Worm (Caenorhabditis elegans): Measurements from ENCODE around the gene F15E6.4.

F15E6.4 gene

ce11 chrIV:4291174-4291573 is at the start of gene F15E6.4:
Gene F15E6.4 (plus strand): TSS chrIV:4291474.
- no peak for TF ChIP-seq ztf-4 (tag; optimal IDR thresholded peaks at IDR 0.05)
- no peak for TF ChIP-seq fkh-2 (tag; optimal IDR thresholded peaks at IDR 0.05)
- TF ChIP-seq nhr-237 (tag; optimal IDR thresholded peaks at IDR 0.05) = no peak
- TF ChIP-seq pha-4 (tag; optimal IDR thresholded peaks at IDR 0.05) = no peak
- no peak for TF ChIP-seq snpc-4 (tag; optimal IDR thresholded peaks at IDR 0.05)
- no peak for TF ChIP-seq lsy-12 (tag; optimal IDR thresholded peaks at IDR 0.05)
- TF ChIP-seq nhr-11 (tag; optimal IDR thresholded peaks at IDR 0.05) = no peak
- no peak for TF ChIP-seq ztf-11 (tag; optimal IDR thresholded peaks at IDR 0.05)

- TF ChIP-seq nhr-77 (tag; optimal IDR thresholded peaks at IDR 0.05) (no peak), lin-15B (tag; optimal IDR thresholded peaks at IDR 0.05) (no peak), nfya-1 (tag; optimal IDR thresholded peaks at IDR 0.05; ENCODE audit: insufficient read depth) (no peak), elt-2 (tag; optimal IDR thresholded peaks at IDR 0.05) (no peak), hmg-11 (tag; optimal IDR thresholded peaks at IDR 0.05) (no peak), fkh-10 (GFP tag; optimal IDR thresholded peaks at IDR 0.05) (no peak), zag-1 (tag; optimal IDR thresholded peaks at IDR 0.05) (no peak), elt-1 (tag; optimal IDR thresholded peaks at IDR 0.05) (no peak), sea-2 (GFP tag; optimal IDR thresholded peaks at IDR 0.05) (no peak), nhr-67 (tag; optimal IDR thresholded peaks at IDR 0.05) (no peak), nhr-12 (tag; optimal IDR thresholded peaks at IDR 0.05) (no peak), lin-39 (tag; optimal IDR thresholded peaks at IDR 0.05) (no peak), nhr-237 (tag; optimal IDR thresholded peaks at IDR 0.05) (no peak), egl-27 (tag; optimal IDR thresholded peaks at IDR 0.05) (no peak)
Measured at ce11 chrIV:4243830-4244406, 47.4 kb upstream of the F15E6.4 start.

- TF ChIP-seq egl-5 (tag; optimal IDR thresholded peaks at IDR 0.05) (peak; percentile 15), ceh-28 (tag; optimal IDR thresholded peaks at IDR 0.05) (no peak), jun-1 (tag; optimal IDR thresholded peaks at IDR 0.05) (no peak), nhr-67 (tag; optimal IDR thresholded peaks at IDR 0.05) (no peak)
Measured at ce11 chrIV:4244510-4244909, 46.8 kb upstream of the F15E6.4 start, which contains the start of gene col-34. Gene col-34 (minus strand): TSS chrIV:4244610.

- TF ChIP-seq pqm-1 (tag; optimal IDR thresholded peaks at IDR 0.05) (no peak), mml-1 (tag; optimal IDR thresholded peaks at IDR 0.05) (no peak), jun-1 (tag; optimal IDR thresholded peaks at IDR 0.05) (no peak), egl-5 (tag; optimal IDR thresholded peaks at IDR 0.05) (no peak), nhr-237 (tag; optimal IDR thresholded peaks at IDR 0.05) (no peak), R02D3.7 (tag; optimal IDR thresholded peaks at IDR 0.05) (no peak), elt-2 (tag; optimal IDR thresholded peaks at IDR 0.05) (no peak), nhr-67 (tag; optimal IDR thresholded peaks at IDR 0.05) (no peak), nhr-12 (tag; optimal IDR thresholded peaks at IDR 0.05) (no peak), elt-1 (tag; optimal IDR thresholded peaks at IDR 0.05) (no peak), nhr-43 (tag; optimal IDR thresholded peaks at IDR 0.05; ENCODE audit: poor library complexity, severe bottlenecking) (no peak)
Measured at ce11 chrIV:4246493-4246892, 44.8 kb upstream of the F15E6.4 start, which contains the start of gene ttr-20. Gene ttr-20 (plus strand): TSS chrIV:4246793.

- TF ChIP-seq egl-5 (tag; optimal IDR thresholded peaks at IDR 0.05) (peak; percentile 70), pha-4 (tag; optimal IDR thresholded peaks at IDR 0.05) (peak; percentile 71), ceh-28 (tag; optimal IDR thresholded peaks at IDR 0.05) (no peak), nhr-23 (tag; optimal IDR thresholded peaks at IDR 0.05) (peak; percentile 58), zag-1 (tag; optimal IDR thresholded peaks at IDR 0.05) (no peak), R02D3.7 (tag; optimal IDR thresholded peaks at IDR 0.05) (no peak), egl-27 (tag; optimal IDR thresholded peaks at IDR 0.05) (no peak), mml-1 (tag; optimal IDR thresholded peaks at IDR 0.05) (no peak), nfya-1 (tag; optimal IDR thresholded peaks at IDR 0.05; ENCODE audit: insufficient read depth) (no peak), lin-39 (tag; optimal IDR thresholded peaks at IDR 0.05) (peak; percentile 31), nhr-77 (tag; optimal IDR thresholded peaks at IDR 0.05) (no peak), elt-1 (tag; optimal IDR thresholded peaks at IDR 0.05) (no peak), nhr-28 (tag; optimal IDR thresholded peaks at IDR 0.05) (no peak), aly-2 (tag; optimal IDR thresholded peaks at IDR 0.05) (no peak), nhr-25 (tag; optimal IDR thresholded peaks at IDR 0.05) (peak; percentile 62), ceh-9 (tag; optimal IDR thresholded peaks at IDR 0.05) (no peak), lin-15B (tag; optimal IDR thresholded peaks at IDR 0.05) (peak; percentile 55), elt-2 (tag; optimal IDR thresholded peaks at IDR 0.05) (peak; percentile 33), ama-1 (optimal IDR thresholded peaks at IDR 0.05) (no peak), skn-1 (tag; optimal IDR thresholded peaks at IDR 0.05) (no peak), hmg-11 (tag; optimal IDR thresholded peaks at IDR 0.05) (peak; percentile 36)
Measured at ce11 chrIV:4247334-4247733, 43.9 kb upstream of the F15E6.4 start.
